Worm (Caenorhabditis elegans) whole organism, late embryonic: ENCODE data around the gene nas-16.

Experiments used
- F13H6.1 ChIP-seq: sonication (generic microtip); optimal IDR thresholded peaks from 2 replicates; lab custom pipeline; 2016; ENCODE audit warnings: missing genetic modification characterization, missing compliant biosample characterization
- ama-1 ChIP-seq: fragments of 150-350 bp; optimal IDR thresholded peaks from 2 replicates; lab custom pipeline; 2014
- ceh-30 ChIP-seq: fragments of 150-350 bp; optimal IDR thresholded peaks from 2 replicates; lab custom pipeline; 2014; ENCODE audit warnings: missing biosample characterization, missing genetic modification characterization
- ceh-45 ChIP-seq: fragments of 200-800 bp; sonication (Bioruptor generic); IDR thresholded peaks from 2 replicates; pipeline ENCODE4 v1.3.6; 2022; ENCODE audit warnings: missing genetic modification reagents, missing genetic modification characterization, missing compliant biosample characterization
- fkh-10 ChIP-seq: fragments of 150-350 bp; optimal IDR thresholded peaks from 2 replicates; lab custom pipeline; 2014; ENCODE audit warnings: missing biosample characterization, missing genetic modification reagents, missing genetic modification characterization
- pha-2 ChIP-seq: sonication (generic microtip); optimal IDR thresholded peaks from 2 replicates; lab custom pipeline; 2017; ENCODE audit warnings: mild to moderate bottlenecking, missing genetic modification characterization, missing compliant biosample characterization
- pha-4 ChIP-seq: fragments of 150-350 bp; optimal IDR thresholded peaks from 2 replicates; lab custom pipeline; 2018; ENCODE audit warnings: missing biosample characterization, missing genetic modification reagents, missing genetic modification characterization
- pqm-1 ChIP-seq: sonication (generic microtip); optimal IDR thresholded peaks from 2 replicates; lab custom pipeline; 2016; ENCODE audit warnings: missing genetic modification characterization, missing compliant biosample characterization
- rnt-1 ChIP-seq: sonication (generic microtip); optimal IDR thresholded peaks from 2 replicates; lab custom pipeline; 2016; ENCODE audit warnings: missing genetic modification characterization, missing compliant biosample characterization
- ttx-3 ChIP-seq: sonication (generic microtip); optimal IDR thresholded peaks from 2 replicates; lab custom pipeline; 2016; ENCODE audit warnings: missing genetic modification reagents, missing genetic modification characterization, missing compliant biosample characterization
- unc-86 ChIP-seq: sonication (generic microtip); optimal IDR thresholded peaks from 2 replicates; lab custom pipeline; 2016; ENCODE audit warnings: missing genetic modification characterization, missing compliant biosample characterization

DNA sequence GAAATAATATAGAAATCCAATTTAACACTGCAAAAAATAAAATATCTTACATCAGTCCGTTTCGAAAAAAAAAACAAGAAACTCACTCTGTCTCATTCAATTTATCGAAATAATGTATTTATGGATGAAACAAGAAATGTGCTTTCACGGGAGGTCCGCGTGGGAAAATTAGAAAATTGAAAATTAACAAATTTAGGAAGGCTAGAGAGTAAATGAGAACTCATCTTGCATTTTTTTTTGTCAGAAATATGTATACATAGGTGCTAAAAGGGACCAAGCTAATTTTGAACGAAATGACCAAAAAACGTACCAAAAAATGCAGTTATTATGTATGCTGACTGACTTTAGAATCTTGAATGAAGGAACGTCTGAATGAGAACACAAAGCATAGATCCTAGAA is 32.4 kb downstream of the nas-16 start, which contains the start of gene T26H10.2:
- no peak for TF ChIP-seq pha-2 (tag; lab: Kevin White, UChicago)
- TF ChIP-seq pha-4 (tag; lab: Kevin White, UChicago) = no peak
- no peak for TF ChIP-seq rnt-1 (tag; lab: Kevin White, UChicago)
- no peak for TF ChIP-seq ceh-30 (tag; lab: Kevin White, UChicago)
- no peak for TF ChIP-seq fkh-10 (GFP tag; lab: Kevin White, UChicago)
- TF ChIP-seq ama-1 (lab: Kevin White, UChicago) = no peak
- no peak for TF ChIP-seq unc-86 (tag; lab: Kevin White, UChicago)
- TF ChIP-seq ttx-3 (tag; lab: Kevin White, UChicago) = no peak
- no peak for TF ChIP-seq ceh-45 (GFP tag; lab: Robert Waterston, UW)
- TF ChIP-seq F13H6.1 (tag; lab: Kevin White, UChicago) = no peak
- TF ChIP-seq pqm-1 (tag; lab: Kevin White, UChicago) = no peak
